Fruit fly (Drosophila melanogaster): ENCODE data around the gene CG13404.
"Not testable (repeated sequence)": the region's sequence is repeated elsewhere in the genome, so short reads cannot be mapped to it uniquely, and the experiment has no call there.

The CG13404 gene

DNA sequence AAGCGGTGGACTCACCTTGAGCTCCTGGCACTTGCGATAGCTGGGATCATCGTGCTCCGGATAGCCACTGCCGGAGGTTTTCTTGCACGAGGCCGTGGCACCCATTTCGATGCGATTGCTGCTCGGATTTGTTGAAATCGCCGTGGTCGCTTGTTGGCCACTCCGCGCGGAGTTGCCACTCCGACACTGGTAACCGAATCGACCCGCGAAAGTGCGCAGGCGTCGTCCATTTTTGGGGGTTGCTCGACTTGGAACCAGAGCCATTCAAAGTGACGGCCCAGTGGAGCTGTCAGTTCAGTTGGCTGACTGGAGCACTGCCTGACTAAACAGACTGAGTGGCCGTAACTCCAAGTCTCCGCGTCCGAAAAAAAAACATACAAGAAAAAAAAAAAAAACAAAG is at the start of gene CG13404, which contains the start of gene na:
TSS of gene CG13404 (minus strand) at position 176 of the 400 bp plus-strand sequence.
TSS of gene na (plus strand) at position 293 of the 400 bp plus-strand sequence.
- TF ChIP-seq Sin3A (optimal IDR thresholded peaks at IDR 0.05) (no peak), insv (optimal IDR thresholded peaks at IDR 0.05) (no peak), Myc (optimal IDR thresholded peaks at IDR 0.05) (no peak), psq (optimal IDR thresholded peaks at IDR 0.05) (no peak), h (optimal IDR thresholded peaks at IDR 0.05) (no peak), ttk (optimal IDR thresholded peaks at IDR 0.05) (no peak)

DNA sequence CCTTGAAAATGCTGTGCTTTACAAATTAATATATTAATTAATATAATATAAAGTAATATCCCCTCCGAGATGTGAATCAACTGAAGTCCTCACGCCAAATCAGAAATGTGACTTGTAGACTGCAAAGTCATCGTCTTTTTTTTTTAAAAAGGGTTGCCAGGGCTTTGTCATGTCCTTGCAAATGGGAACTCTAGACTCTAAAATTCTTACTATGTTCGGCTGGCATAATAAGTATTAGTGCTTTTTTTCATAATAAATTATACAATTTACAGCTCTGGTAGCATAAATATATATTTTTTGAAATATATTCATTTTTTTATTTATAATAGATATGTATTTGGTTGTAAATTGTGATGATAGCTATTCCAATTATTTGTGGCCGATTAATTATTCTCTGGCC is 49.4 kb upstream of the CG13404 start, which contains the start of gene betaNACtes2:
TSS of gene betaNACtes2 (minus strand) at position 101 of the 400 bp plus-strand sequence.
- not testable (repeated sequence) for TF ChIP-seq Sin3A, h, Myc (optimal IDR thresholded peaks at IDR 0.05)

DNA sequence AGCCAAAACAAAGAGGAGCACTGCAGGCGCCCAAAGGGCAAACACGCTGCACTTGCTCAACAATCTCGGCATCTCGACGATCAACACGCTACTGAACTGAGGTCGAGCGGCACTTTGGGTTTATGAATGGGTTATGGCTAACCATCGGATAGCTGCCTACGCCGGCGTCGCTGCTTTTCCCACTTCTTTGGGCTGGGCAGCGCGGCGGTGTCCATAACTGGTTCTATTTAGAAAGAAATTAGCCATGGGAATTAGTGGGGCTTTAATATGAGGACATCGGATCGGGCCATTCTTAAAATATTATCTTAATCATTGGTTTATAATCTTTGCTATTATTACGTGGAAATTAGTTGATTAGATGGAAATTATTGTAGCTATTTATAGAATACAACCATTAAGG is 23.2 kb upstream of the CG13404 start, which contains the start of gene CG9400:
TSS of gene CG9400 (minus strand) at position 101 of the 400 bp plus-strand sequence.
- TF ChIP-seq h (optimal IDR thresholded peaks at IDR 0.05) (no peak), insv (optimal IDR thresholded peaks at IDR 0.05) (no peak), ttk (optimal IDR thresholded peaks at IDR 0.05) (no peak), Myc (optimal IDR thresholded peaks at IDR 0.05) (no peak), Sin3A (optimal IDR thresholded peaks at IDR 0.05) (no peak), psq (optimal IDR thresholded peaks at IDR 0.05) (no peak)

DNA sequence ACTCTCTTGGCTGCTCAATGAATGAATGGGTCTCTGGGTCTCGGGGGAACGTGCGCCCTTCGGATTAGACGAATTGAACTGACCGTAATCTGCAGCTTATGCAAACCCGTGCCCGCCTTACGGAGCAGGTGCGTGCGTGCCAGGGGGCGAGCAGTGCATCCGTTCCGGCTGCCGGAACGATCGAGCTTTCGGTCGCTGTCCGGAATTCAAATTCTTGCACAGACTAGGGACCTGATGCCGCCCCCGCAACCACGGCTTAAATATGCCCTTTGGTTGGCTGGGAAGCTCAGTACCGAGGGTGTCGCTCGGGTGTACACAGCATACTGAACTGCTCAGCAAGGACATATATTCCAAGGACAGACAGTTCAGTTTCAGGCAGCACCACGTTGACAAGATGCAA is 11.4 kb upstream of the CG13404 start, which contains the start of gene Muc12Ea:
TSS of gene Muc12Ea (plus strand) at position 301 of the 400 bp plus-strand sequence.
- TF ChIP-seq ttk (optimal IDR thresholded peaks at IDR 0.05) (no peak), Sin3A (optimal IDR thresholded peaks at IDR 0.05) (no peak), insv (optimal IDR thresholded peaks at IDR 0.05) (no peak), Myc (optimal IDR thresholded peaks at IDR 0.05) (no peak), psq (optimal IDR thresholded peaks at IDR 0.05) (no peak), h (optimal IDR thresholded peaks at IDR 0.05) (no peak)

DNA sequence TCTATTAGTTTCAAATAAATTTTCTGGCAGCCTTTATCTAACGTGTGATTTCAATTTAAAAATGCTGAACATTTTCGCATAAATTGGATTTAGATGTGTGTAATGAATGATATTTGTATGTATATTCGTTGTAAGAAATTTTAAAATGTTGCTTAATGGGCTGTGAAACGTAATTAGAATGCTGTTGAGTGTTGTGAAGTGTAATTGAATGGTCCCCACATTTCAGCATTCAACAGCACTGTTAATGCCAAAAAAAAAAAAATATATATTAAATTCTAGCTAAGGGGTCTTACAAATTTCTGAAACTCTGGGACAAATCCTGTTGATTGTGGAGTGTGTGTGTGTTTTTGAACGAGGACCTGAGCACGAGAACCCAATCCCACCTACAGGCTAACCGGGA is 901 bp downstream of the CG13404 start:
- TF ChIP-seq insv (optimal IDR thresholded peaks at IDR 0.05) (no peak), ttk (optimal IDR thresholded peaks at IDR 0.05) (no peak), psq (optimal IDR thresholded peaks at IDR 0.05) (no peak), h (optimal IDR thresholded peaks at IDR 0.05) (no peak), Sin3A (optimal IDR thresholded peaks at IDR 0.05) (no peak), Myc (optimal IDR thresholded peaks at IDR 0.05) (no peak)

DNA sequence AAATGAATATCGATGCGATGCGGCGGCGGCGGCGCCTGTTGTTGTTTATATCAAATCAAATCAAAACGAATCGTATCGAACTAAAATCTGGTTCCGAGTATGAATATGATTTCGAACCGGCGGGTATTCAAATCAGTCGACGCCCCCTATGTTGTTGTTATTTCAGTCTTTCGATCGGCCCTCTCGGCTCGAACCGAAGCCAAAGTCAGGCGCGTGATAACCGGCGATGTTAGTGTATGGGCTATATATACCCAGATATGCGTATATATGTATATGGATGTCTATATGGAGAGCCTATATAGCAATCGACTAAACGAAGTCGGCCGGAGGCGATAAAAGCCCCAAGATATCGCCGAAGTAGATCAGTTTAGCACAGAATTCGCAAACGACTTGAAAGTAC is 5.2 kb downstream of the CG13404 start, which contains the start of the genes CG46317 and Tat:
TSS of gene CG46317 (plus strand) at position 361 of the 400 bp plus-strand sequence.
TSS of gene Tat (plus strand) at position 361 of the 400 bp plus-strand sequence.
- TF ChIP-seq Sin3A (optimal IDR thresholded peaks at IDR 0.05), result no peak
- no peak for TF ChIP-seq psq (optimal IDR thresholded peaks at IDR 0.05)
- no peak for TF ChIP-seq insv (optimal IDR thresholded peaks at IDR 0.05)
- TF ChIP-seq ttk (optimal IDR thresholded peaks at IDR 0.05), result no peak
- TF ChIP-seq h (optimal IDR thresholded peaks at IDR 0.05), result no peak
- TF ChIP-seq Myc (optimal IDR thresholded peaks at IDR 0.05), result no peak

DNA sequence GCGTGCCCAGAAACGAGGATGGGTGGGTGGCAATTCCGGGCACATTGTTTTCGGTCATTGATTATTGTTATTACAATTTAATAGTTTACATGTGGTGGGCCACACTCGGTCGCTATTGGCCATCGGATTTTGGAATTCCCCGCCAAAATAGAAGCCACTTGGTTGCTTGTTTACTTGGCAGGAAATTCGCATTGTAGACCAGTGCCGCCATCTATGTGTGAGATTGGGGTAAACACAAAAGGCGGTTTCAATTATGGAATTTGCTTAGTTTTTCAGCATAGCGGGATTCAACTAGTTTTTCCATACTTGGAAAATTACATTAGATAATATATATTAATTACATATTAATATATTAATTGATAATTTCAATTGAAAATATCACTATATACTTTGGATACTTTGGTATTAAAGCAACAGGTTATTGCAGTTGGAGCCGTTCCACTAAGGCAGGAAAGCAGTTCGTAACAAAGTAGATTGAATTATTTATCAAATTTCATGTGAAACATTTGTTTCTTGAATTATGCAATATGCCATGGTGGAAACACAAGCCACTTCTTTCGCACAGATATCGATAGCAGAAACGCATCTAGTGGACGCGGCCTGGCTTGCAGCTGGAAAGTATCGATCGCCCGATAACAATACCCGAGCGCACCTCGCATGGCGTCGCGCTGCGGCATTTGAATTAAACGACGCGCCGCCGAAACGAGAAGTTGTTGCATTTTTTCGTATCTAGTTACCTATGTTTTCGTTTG is 18.8 kb downstream of the CG13404 start, which contains the start of gene mud:
TSS of gene mud (plus strand) at position 698 of the 752 bp plus-strand sequence.
- TF ChIP-seq psq (optimal IDR thresholded peaks at IDR 0.05), result no peak
- TF ChIP-seq insv (optimal IDR thresholded peaks at IDR 0.05), result no peak
- no peak for TF ChIP-seq Myc (optimal IDR thresholded peaks at IDR 0.05)
- TF ChIP-seq h (optimal IDR thresholded peaks at IDR 0.05), result no peak
- TF ChIP-seq Sin3A (optimal IDR thresholded peaks at IDR 0.05), result no peak
- no peak for TF ChIP-seq ttk (optimal IDR thresholded peaks at IDR 0.05)

DNA sequence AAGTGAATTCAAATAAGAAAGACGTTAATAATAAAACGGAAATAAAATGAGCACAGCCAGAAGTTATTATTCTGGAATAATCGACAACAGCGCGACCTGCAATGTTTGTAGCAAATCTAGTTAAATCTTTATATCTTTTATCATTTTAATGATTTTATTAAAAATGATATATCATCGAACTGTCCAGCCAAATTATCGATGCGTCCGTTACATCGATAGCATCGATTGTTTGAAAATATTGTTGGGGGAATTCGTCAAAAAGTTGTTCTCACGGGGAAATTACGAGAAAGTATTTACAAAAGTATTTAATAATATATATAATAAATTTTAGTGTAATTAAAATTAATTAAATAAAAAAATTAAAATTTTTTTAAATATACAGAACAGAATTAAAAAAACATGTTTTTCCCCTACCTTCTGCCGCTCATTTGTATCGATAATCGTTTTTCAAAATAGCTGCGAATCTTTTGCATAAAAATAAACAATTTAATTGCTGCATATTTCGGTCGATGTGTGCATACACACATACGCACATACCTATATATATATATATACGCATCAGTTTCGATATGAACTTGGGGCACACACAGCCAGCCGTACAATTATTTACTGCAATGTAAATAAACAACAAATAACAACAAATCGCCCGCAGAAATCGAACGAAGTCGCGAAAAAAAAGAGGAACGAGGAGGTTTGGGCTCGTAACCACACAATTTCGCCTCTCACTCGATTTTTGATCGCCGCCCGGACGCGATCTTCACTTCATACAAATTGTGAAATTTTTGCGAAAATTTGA is 22.9 kb downstream of the CG13404 start, which contains the start of gene CG32599:
TSS of gene CG32599 (plus strand) at position 746 of the 796 bp plus-strand sequence.
- TF ChIP-seq h (optimal IDR thresholded peaks at IDR 0.05) (no peak), insv (optimal IDR thresholded peaks at IDR 0.05) (no peak), Myc (optimal IDR thresholded peaks at IDR 0.05) (no peak), Sin3A (optimal IDR thresholded peaks at IDR 0.05) (no peak), psq (optimal IDR thresholded peaks at IDR 0.05) (no peak)

DNA sequence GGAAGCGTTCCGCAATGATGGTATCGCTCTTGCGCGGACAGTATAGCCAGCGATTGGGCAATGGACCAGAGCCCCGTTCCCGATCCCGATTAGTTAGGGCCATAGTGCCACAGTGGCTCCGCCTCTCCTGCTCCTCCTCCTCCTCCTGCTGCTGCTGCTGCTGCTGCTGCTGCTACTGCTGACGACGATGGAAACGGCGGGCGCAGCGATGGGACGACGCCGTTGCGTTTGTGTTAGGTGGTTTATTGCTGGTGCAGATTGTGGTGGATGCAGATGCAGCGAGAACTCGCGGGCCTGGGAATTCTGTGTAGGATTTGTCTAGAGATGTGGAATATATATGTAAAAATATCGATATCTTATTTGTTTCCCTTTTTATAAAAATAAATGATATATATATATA is 23.6 kb downstream of the CG13404 start, which contains the start of gene mRNA-cap:
TSS of gene mRNA-cap (minus strand) at position 344 of the 400 bp plus-strand sequence.
- no peak for TF ChIP-seq psq (optimal IDR thresholded peaks at IDR 0.05)
- no peak for TF ChIP-seq ttk (optimal IDR thresholded peaks at IDR 0.05)
- no peak for TF ChIP-seq h (optimal IDR thresholded peaks at IDR 0.05)
- TF ChIP-seq Myc (optimal IDR thresholded peaks at IDR 0.05), result no peak
- no peak for TF ChIP-seq insv (optimal IDR thresholded peaks at IDR 0.05)
- no peak for TF ChIP-seq Sin3A (optimal IDR thresholded peaks at IDR 0.05)

DNA sequence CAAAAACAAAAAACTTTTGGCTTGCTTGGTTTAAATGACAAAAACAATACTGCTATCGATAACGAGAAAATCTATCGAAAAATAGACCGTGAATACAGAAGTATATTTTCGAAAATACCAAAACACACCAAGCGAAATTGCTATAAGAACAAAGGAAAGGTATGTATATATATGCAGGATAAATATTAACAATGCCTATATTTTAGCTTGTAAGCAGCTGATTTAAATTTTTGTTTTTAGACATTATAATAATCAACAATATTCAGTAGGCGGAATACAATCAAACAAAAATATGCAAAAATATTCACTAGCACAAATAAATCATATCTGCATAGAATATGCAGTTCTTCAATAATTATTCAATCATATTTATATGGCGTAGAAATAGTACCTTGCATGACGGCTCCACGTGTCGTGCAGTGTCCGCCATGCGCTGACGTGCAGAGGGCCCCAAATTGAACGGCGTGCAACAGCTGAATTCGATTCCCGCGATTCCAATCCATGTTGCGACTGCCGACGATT is 28.1 kb downstream of the CG13404 start, which contains the start of the genes Fbxl4 and Dus2:
TSS of gene Fbxl4 (minus strand) at position 51 of the 522 bp plus-strand sequence.
TSS of gene Dus2 (plus strand) at position 116 of the 522 bp plus-strand sequence.
- TF ChIP-seq insv (optimal IDR thresholded peaks at IDR 0.05) (no peak), ttk (optimal IDR thresholded peaks at IDR 0.05) (no peak), Sin3A (optimal IDR thresholded peaks at IDR 0.05) (no peak), h (optimal IDR thresholded peaks at IDR 0.05) (no peak), psq (optimal IDR thresholded peaks at IDR 0.05) (no peak), Myc (optimal IDR thresholded peaks at IDR 0.05) (no peak)

DNA sequence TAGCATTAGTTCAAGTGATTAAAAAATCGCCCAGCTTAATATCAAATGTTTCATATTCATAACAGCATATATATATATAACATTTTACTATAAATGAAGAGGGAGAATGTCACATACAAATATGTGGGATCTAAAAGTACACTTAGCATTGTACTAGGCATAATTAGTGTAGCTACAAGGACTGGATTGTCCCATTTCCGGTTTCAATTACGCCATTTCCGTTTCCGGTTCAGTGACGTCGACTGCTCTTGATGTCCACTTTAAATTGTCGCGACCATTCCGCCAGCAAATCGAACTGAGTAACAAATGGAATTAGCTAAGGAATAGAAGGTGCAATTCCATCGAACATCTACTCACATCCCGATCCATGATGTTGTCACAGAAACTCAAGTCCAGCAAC is 31.6 kb downstream of the CG13404 start:
- TF ChIP-seq h (optimal IDR thresholded peaks at IDR 0.05), result no peak
- TF ChIP-seq Myc (optimal IDR thresholded peaks at IDR 0.05), result no peak
- TF ChIP-seq ttk (optimal IDR thresholded peaks at IDR 0.05), result no peak
- no peak for TF ChIP-seq insv (optimal IDR thresholded peaks at IDR 0.05)
- no peak for TF ChIP-seq psq (optimal IDR thresholded peaks at IDR 0.05)
- no peak for TF ChIP-seq Sin3A (optimal IDR thresholded peaks at IDR 0.05)

All from Kc167 (cell line).